Worm (Caenorhabditis elegans) whole organism, late embryonic: ENCODE results near the gene C10A4.13.

ENCODE experiments used
- F13H6.1 ChIP-seq: sonication (generic microtip); optimal IDR thresholded peaks from 2 replicates; lab custom pipeline; 2016; ENCODE audit warnings: missing genetic modification characterization, missing compliant biosample characterization
- K02D7.2 ChIP-seq: sonication (generic microtip); optimal IDR thresholded peaks from 2 replicates; lab custom pipeline; 2017; ENCODE audit warnings: mild to moderate bottlenecking, missing genetic modification characterization, missing compliant biosample characterization
- ahr-1 ChIP-seq: sonication (generic microtip); optimal IDR thresholded peaks from 2 replicates; lab custom pipeline; 2016; ENCODE audit warnings: missing genetic modification characterization, missing compliant biosample characterization
- ama-1 ChIP-seq: fragments of 150-350 bp; optimal IDR thresholded peaks from 2 replicates; lab custom pipeline; 2014
- ceh-14 ChIP-seq: sonication (generic microtip); optimal IDR thresholded peaks from 2 replicates; lab custom pipeline; 2016; ENCODE audit warnings: missing genotype, missing genetic modification characterization, missing compliant biosample characterization
- ceh-19 ChIP-seq: fragments of 200-800 bp; sonication (Bioruptor generic); optimal IDR thresholded peaks from 2 replicates; lab custom pipeline; 2018; ENCODE audit warnings: mild to moderate bottlenecking, missing genetic modification characterization, missing compliant biosample characterization
- ceh-2 ChIP-seq: sonication (generic microtip); optimal IDR thresholded peaks from 2 replicates; lab custom pipeline; 2016; ENCODE audit warnings: missing genotype, missing genetic modification characterization, missing compliant biosample characterization
- ceh-24 ChIP-seq: sonication (generic microtip); optimal IDR thresholded peaks from 2 replicates; lab custom pipeline; 2016; ENCODE audit warnings: mild to moderate bottlenecking, missing genetic modification characterization, missing compliant biosample characterization
- ceh-30 ChIP-seq: fragments of 150-350 bp; optimal IDR thresholded peaks from 2 replicates; lab custom pipeline; 2014; ENCODE audit warnings: missing biosample characterization, missing genetic modification characterization
- ceh-34 ChIP-seq: sonication (generic microtip); optimal IDR thresholded peaks from 2 replicates; lab custom pipeline; 2016; ENCODE audit warnings: mild to moderate bottlenecking, missing genetic modification characterization, missing compliant biosample characterization
- ceh-45 ChIP-seq: fragments of 200-800 bp; sonication (Bioruptor generic); IDR thresholded peaks from 2 replicates; pipeline ENCODE4 v1.3.6; 2022; ENCODE audit warnings: missing genetic modification reagents, missing genetic modification characterization, missing compliant biosample characterization
- ceh-6 ChIP-seq: fragments of 200-800 bp; sonication (Bioruptor generic); optimal IDR thresholded peaks from 2 replicates; lab custom pipeline; 2018; ENCODE audit warnings: mild to moderate bottlenecking, missing genetic modification characterization, missing compliant biosample characterization
- che-1 ChIP-seq: sonication (generic microtip); optimal IDR thresholded peaks from 2 replicates; lab custom pipeline; 2016; ENCODE audit warnings: mild to moderate bottlenecking, missing genetic modification characterization, missing compliant biosample characterization
- dve-1 ChIP-seq: sonication (generic microtip); optimal IDR thresholded peaks from 2 replicates; lab custom pipeline; 2017; ENCODE audit warnings: antibody characterized with exemption, mild to moderate bottlenecking, missing genetic modification characterization, missing compliant biosample characterization
- elt-2 ChIP-seq: sonication (generic microtip); optimal IDR thresholded peaks from 2 replicates; lab custom pipeline; 2016; ENCODE audit warnings: missing genetic modification reagents, missing genetic modification characterization, missing compliant biosample characterization
- elt-4 ChIP-seq: sonication (generic microtip); optimal IDR thresholded peaks from 2 replicates; lab custom pipeline; 2016; ENCODE audit warnings: missing genetic modification characterization, missing compliant biosample characterization
- ets-4 ChIP-seq: sonication (generic microtip); optimal IDR thresholded peaks from 2 replicates; lab custom pipeline; 2016; ENCODE audit warnings: missing genetic modification characterization, missing compliant biosample characterization
- eyg-1 ChIP-seq: sonication (generic microtip); optimal IDR thresholded peaks from 2 replicates; lab custom pipeline; 2016; ENCODE audit warnings: missing genotype, missing genetic modification characterization, missing compliant biosample characterization
- fkh-6 ChIP-seq: sonication (generic microtip); optimal IDR thresholded peaks from 2 replicates; lab custom pipeline; 2016; ENCODE audit warnings: missing genetic modification characterization, missing compliant biosample characterization
- gmeb-2 ChIP-seq: sonication (generic microtip); optimal IDR thresholded peaks from 2 replicates; lab custom pipeline; 2016; ENCODE audit warnings: missing genetic modification characterization, inconsistent platforms, missing compliant biosample characterization
- hlh-13 ChIP-seq: fragments of 200-800 bp; sonication (Bioruptor generic); optimal IDR thresholded peaks from 2 replicates; lab custom pipeline; 2018; ENCODE audit warnings: mild to moderate bottlenecking, missing genetic modification characterization, missing compliant biosample characterization
- hlh-6 ChIP-seq: sonication (generic microtip); optimal IDR thresholded peaks from 2 replicates; lab custom pipeline; 2016; ENCODE audit warnings: missing genotype, missing genetic modification characterization, missing compliant biosample characterization
- lim-6 ChIP-seq: sonication (generic microtip); optimal IDR thresholded peaks from 2 replicates; lab custom pipeline; 2016; ENCODE audit warnings: missing genetic modification characterization, missing compliant biosample characterization
- madf-2 ChIP-seq: sonication (generic microtip); optimal IDR thresholded peaks from 2 replicates; lab custom pipeline; 2017; ENCODE audit warnings: missing genetic modification characterization, missing compliant biosample characterization
- nhr-11 ChIP-seq: fragments of 150-350 bp; optimal IDR thresholded peaks from 2 replicates; lab custom pipeline; 2014; ENCODE audit warnings: missing biosample characterization, missing genetic modification characterization
- odd-2 ChIP-seq: sonication (generic microtip); optimal IDR thresholded peaks from 2 replicates; lab custom pipeline; 2017; ENCODE audit warnings: antibody characterized with exemption, mild to moderate bottlenecking, missing genetic modification characterization, missing compliant biosample characterization
- pax-1 ChIP-seq: fragments of 150-350 bp; optimal IDR thresholded peaks from 2 replicates; lab custom pipeline; 2014; ENCODE audit warnings: missing biosample characterization, missing genetic modification characterization
- pha-2 ChIP-seq: sonication (generic microtip); optimal IDR thresholded peaks from 2 replicates; lab custom pipeline; 2017; ENCODE audit warnings: mild to moderate bottlenecking, missing genetic modification characterization, missing compliant biosample characterization
- pha-4 ChIP-seq: fragments of 150-350 bp; optimal IDR thresholded peaks from 2 replicates; lab custom pipeline; 2018; ENCODE audit warnings: missing biosample characterization, missing genetic modification reagents, missing genetic modification characterization
- pros-1 ChIP-seq: fragments of 150-350 bp; optimal IDR thresholded peaks from 2 replicates; lab custom pipeline; 2014; ENCODE audit warnings: missing biosample characterization, missing genetic modification reagents, missing genetic modification characterization
- ref-2 ChIP-seq: sonication (generic microtip); optimal IDR thresholded peaks from 2 replicates; lab custom pipeline; 2016; ENCODE audit warnings: missing genetic modification characterization, missing compliant biosample characterization
- rnt-1 ChIP-seq: sonication (generic microtip); optimal IDR thresholded peaks from 2 replicates; lab custom pipeline; 2016; ENCODE audit warnings: missing genetic modification characterization, missing compliant biosample characterization
- sdc-2 ChIP-seq: sonication (generic microtip); optimal IDR thresholded peaks from 2 replicates; lab custom pipeline; 2016; ENCODE audit warnings: missing genotype, missing genetic modification characterization, missing compliant biosample characterization
- sox-4 ChIP-seq: sonication (generic microtip); optimal IDR thresholded peaks from 2 replicates; lab custom pipeline; 2017; ENCODE audit warnings: mild to moderate bottlenecking, missing genetic modification characterization, inconsistent platforms, missing compliant biosample characterization
- tbx-2 ChIP-seq: sonication (generic microtip); optimal IDR thresholded peaks from 2 replicates; lab custom pipeline; 2016; ENCODE audit warnings: missing genetic modification characterization, missing compliant biosample characterization
- ttx-3 ChIP-seq: sonication (generic microtip); optimal IDR thresholded peaks from 2 replicates; lab custom pipeline; 2016; ENCODE audit warnings: missing genetic modification reagents, missing genetic modification characterization, missing compliant biosample characterization
- unc-42 ChIP-seq: sonication (generic microtip); optimal IDR thresholded peaks from 2 replicates; lab custom pipeline; 2016; ENCODE audit warnings: missing genotype, missing genetic modification characterization, missing compliant biosample characterization
- zip-5 ChIP-seq: sonication (generic microtip); optimal IDR thresholded peaks from 2 replicates; lab custom pipeline; 2016; ENCODE audit warnings: missing genetic modification characterization, missing compliant biosample characterization
- ztf-16 ChIP-seq: sonication (generic microtip); optimal IDR thresholded peaks from 2 replicates; lab custom pipeline; 2017; ENCODE audit warnings: missing genetic modification characterization, missing compliant biosample characterization

C10A4.13 gene

ce11 chrX:7420571-7420970 is 22.7 kb upstream of the C10A4.13 start, which contains the start of gene C10A4.9:
Gene C10A4.9, plus strand, starts transcription at chrX:7420871.
- TF ChIP-seq ahr-1 (tag; lab: Kevin White, UChicago) (no peak), ets-4 (tag; lab: Kevin White, UChicago) (no peak), lim-6 (no peak), hlh-6 (tag; lab: Kevin White, UChicago) (no peak), pros-1 (tag; lab: Kevin White, UChicago) (no peak), fkh-6 (tag; lab: Kevin White, UChicago) (no peak), unc-42 (tag; lab: Kevin White, UChicago) (no peak), ceh-19 (no peak), madf-2 (no peak), ceh-24 (tag; lab: Kevin White, UChicago) (no peak)

- TF ChIP-seq ztf-16 (tag; lab: Kevin White, UChicago) (no peak), ttx-3 (tag; lab: Kevin White, UChicago) (no peak), ref-2 (no peak), ceh-45 (no peak), nhr-11 (tag; lab: Kevin White, UChicago) (no peak), rnt-1 (tag; lab: Kevin White, UChicago) (no peak)
These were observed 18.2 kb upstream of the C10A4.13 start, which contains the start of gene C10A4.1 for ce11 chrX:7416082-7416481. Gene C10A4.1, plus strand, starts transcription at chrX:7416382.

DNA sequence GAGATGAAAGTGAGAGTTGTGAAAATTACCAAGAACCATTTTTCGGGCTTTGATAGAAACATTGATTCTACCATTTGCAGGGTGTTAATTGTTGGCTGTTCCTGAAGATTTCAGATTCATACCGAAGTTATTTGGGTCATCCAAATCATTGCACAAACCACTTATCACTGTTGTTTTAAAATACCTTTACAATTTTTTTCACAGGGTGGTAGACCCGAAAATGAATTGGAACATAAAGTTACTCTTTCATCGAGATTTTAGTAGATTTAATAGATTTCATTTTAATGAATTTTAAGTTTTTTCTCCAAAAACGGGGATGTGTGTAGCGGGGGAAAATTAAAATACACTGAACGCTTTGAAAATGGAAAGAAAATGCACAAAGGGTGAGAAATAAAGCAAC is 17.6 kb upstream of the C10A4.13 start, which contains the start of gene C10A4.7:
C10A4.7 (minus strand) TSS at position 101 of the 400 bp plus-strand sequence.
- TF ChIP-seq nhr-11 (tag; lab: Kevin White, UChicago) = no peak
- no peak for TF ChIP-seq dve-1 (tag; lab: Kevin White, UChicago)
- TF ChIP-seq elt-4 = no peak
- no peak for TF ChIP-seq ets-4 (tag; lab: Kevin White, UChicago)
- no peak for TF ChIP-seq pha-4 (tag; lab: Kevin White, UChicago)
- TF ChIP-seq pax-1 (tag; lab: Kevin White, UChicago) = no peak
- TF ChIP-seq sox-4 (tag; lab: Kevin White, UChicago) = no peak
- TF ChIP-seq rnt-1 (tag; lab: Kevin White, UChicago) = no peak
- TF ChIP-seq ceh-14 (tag; lab: Kevin White, UChicago) = no peak
- TF ChIP-seq fkh-6 (tag; lab: Kevin White, UChicago) = no peak
- no peak for TF ChIP-seq eyg-1 (tag; lab: Kevin White, UChicago)
- no peak for TF ChIP-seq elt-2 (tag; lab: Kevin White, UChicago)
- TF ChIP-seq K02D7.2 (tag; lab: Kevin White, UChicago) = no peak
- no peak for TF ChIP-seq gmeb-2 (tag; lab: Kevin White, UChicago)
- no peak for TF ChIP-seq pha-2
- no peak for TF ChIP-seq unc-42 (tag; lab: Kevin White, UChicago)

ce11 chrX:7409935-7410334 is 12.1 kb upstream of the C10A4.13 start, which contains the start of gene C10A4.2:
Gene C10A4.2, plus strand, starts transcription at chrX:7410235.
- TF ChIP-seq eyg-1 (tag; lab: Kevin White, UChicago) = no peak
- TF ChIP-seq tbx-2 (tag; lab: Kevin White, UChicago) = no peak
- no peak for TF ChIP-seq che-1 (tag; lab: Kevin White, UChicago)
- TF ChIP-seq ceh-6 (GFP tag; lab: Kevin White, UChicago) = no peak
- no peak for TF ChIP-seq ceh-34 (tag; lab: Kevin White, UChicago)
- TF ChIP-seq sdc-2 (tag; lab: Kevin White, UChicago) = no peak
- TF ChIP-seq zip-5 (tag; lab: Kevin White, UChicago) = no peak
- TF ChIP-seq F13H6.1 (tag; lab: Kevin White, UChicago) = no peak
- TF ChIP-seq ama-1 (lab: Kevin White, UChicago) = no peak
- no peak for TF ChIP-seq ceh-2 (tag; lab: Kevin White, UChicago)
- TF ChIP-seq ceh-30 (tag; lab: Kevin White, UChicago) = no peak
- no peak for TF ChIP-seq hlh-13 (GFP tag; lab: Kevin White, UChicago)
- TF ChIP-seq nhr-11 (tag; lab: Kevin White, UChicago) = no peak
- TF ChIP-seq odd-2 (tag; lab: Kevin White, UChicago) = no peak
